Fruit fly (Drosophila melanogaster) whole organism, pupa: ENCODE measurements around the gene CG8564.

Experiments used
- CG14655 ChIP-seq: fragments of 200-800 bp; sonication (Bioruptor generic); optimal IDR thresholded peaks from 3 replicates; lab custom pipeline; 2017; ENCODE audit warnings: mild to moderate bottlenecking, missing biosample characterization, missing genetic modification reagents, missing genetic modification characterization
- CG17806 ChIP-seq: fragments of 200-800 bp; sonication (Bioruptor generic); optimal IDR thresholded peaks from 2 replicates; lab custom pipeline; 2018; ENCODE audit warnings: missing biosample characterization, mild to moderate bottlenecking, missing genetic modification characterization, moderate library complexity
- CG32121 ChIP-seq: fragments of 200-800 bp; sonication (Bioruptor generic); IDR thresholded peaks from 2 replicates; pipeline ENCODE4 v1.3.6; 2022; ENCODE audit warnings: missing biosample characterization, missing genetic modification characterization
- CG4496 ChIP-seq: fragments of 200-800 bp; sonication (Bioruptor generic); IDR thresholded peaks from 3 replicates; pipeline ENCODE4 v1.3.6; 2022; ENCODE audit warnings: missing biosample characterization, missing genetic modification characterization
- CG8301 ChIP-seq: fragments of 200-800 bp; sonication (Bioruptor generic); optimal IDR thresholded peaks from 2 replicates; lab custom pipeline; 2018; ENCODE audit warnings: missing biosample characterization, mild to moderate bottlenecking, missing genetic modification characterization
- CG9948 ChIP-seq: fragments of 200-800 bp; sonication (Bioruptor generic); optimal IDR thresholded peaks from 2 replicates; lab custom pipeline; 2018; ENCODE audit warnings: missing biosample characterization, mild to moderate bottlenecking, missing genetic modification characterization, moderate library complexity
- EcR ChIP-seq: fragments of 200-800 bp; sonication (Bioruptor generic); optimal IDR thresholded peaks from 3 replicates; lab custom pipeline; 2019; ENCODE audit warnings: missing biosample characterization, missing genetic modification characterization, mild to moderate bottlenecking, moderate library complexity, missing genetic modification reagents
- Ets98B ChIP-seq: fragments of 200-800 bp; sonication (Bioruptor generic); IDR thresholded peaks from 2 replicates; pipeline ENCODE4 v1.3.6; 2022; ENCODE audit warnings: missing biosample characterization, missing genetic modification characterization
- Pif1A ChIP-seq: fragments of 200-800 bp; sonication (Bioruptor generic); optimal IDR thresholded peaks from 3 replicates; lab custom pipeline; 2016; ENCODE audit warnings: missing biosample characterization, missing genetic modification characterization
- fd96Ca ChIP-seq: fragments of 200-800 bp; sonication (Bioruptor generic); IDR thresholded peaks from 3 replicates; pipeline ENCODE4 v1.3.6; 2022; ENCODE audit warnings: missing biosample characterization, missing genetic modification characterization

- TF ChIP-seq CG4496, result no peak
- TF ChIP-seq CG32121, result no peak
- TF ChIP-seq CG17806 (tag; lab: Kevin White, UChicago), result no peak
- TF ChIP-seq Pif1A (GFP tag; lab: Kevin White, UChicago), result no peak
- TF ChIP-seq CG8301 (tag; lab: Kevin White, UChicago), result no peak
- no peak for TF ChIP-seq CG14655 (GFP tag; lab: Kevin White, UChicago)
- TF ChIP-seq fd96Ca (GFP tag; lab: Robert Waterston, UW), result no peak
- no peak for TF ChIP-seq EcR (GFP tag; lab: Kevin White, UChicago)
- no peak for TF ChIP-seq CG9948 (tag; lab: Kevin White, UChicago)
- no peak for TF ChIP-seq Ets98B (GFP tag; lab: Robert Waterston, UW)
These were observed 12.1 kb upstream of the CG8564 start, which contains the start of gene CG18417 for dm6 chr3L:7399770-7400169.
